Worm (Caenorhabditis elegans) whole organism, L4 larva: ENCODE results near the gene clec-196.
A peak's percentile ranks its signal among the peaks of the same experiment; 100 is the strongest.

Source experiments
- D1046.2 ChIP-seq: fragments of 200-800 bp; sonication (Bioruptor generic); IDR thresholded peaks from 2 replicates; pipeline ENCODE4 v1.3.6; 2022; ENCODE audit warnings: missing genetic modification characterization, missing compliant biosample characterization
- F37D6.2 ChIP-seq: sonication (generic microtip); optimal IDR thresholded peaks from 2 replicates; lab custom pipeline; 2016; ENCODE audit warnings: mild to moderate bottlenecking, missing genetic modification characterization, missing compliant biosample characterization
- F49E8.2 ChIP-seq: sonication (generic microtip); optimal IDR thresholded peaks from 2 replicates; lab custom pipeline; 2016; ENCODE audit warnings: missing compliant biosample characterization, mild to moderate bottlenecking, missing genetic modification characterization, borderline replicate concordance
- R02D3.7 ChIP-seq: fragments of 150-350 bp; sonication (generic microtip); optimal IDR thresholded peaks from 3 replicates; lab custom pipeline; 2014; ENCODE audit warnings: missing biosample characterization, missing genetic modification characterization
- T26A8.4 ChIP-seq: fragments of 200-800 bp; sonication (Bioruptor generic); IDR thresholded peaks from 2 replicates; pipeline ENCODE4 v1.3.6; 2022; ENCODE audit warnings: missing genetic modification characterization, missing compliant biosample characterization
- Y105C5A.15 ChIP-seq: fragments of 200-800 bp; sonication (Bioruptor generic); IDR thresholded peaks from 2 replicates; pipeline ENCODE4 v1.3.6; 2022; ENCODE audit warnings: missing genetic modification characterization, missing compliant biosample characterization
- aha-1 ChIP-seq: fragments of 150-350 bp; peaks from one replicate; lab custom pipeline; 2014; ENCODE audit warnings: missing biosample characterization, missing genetic modification characterization
- aly-2 ChIP-seq: sonication (generic microtip); optimal IDR thresholded peaks from 2 replicates; lab custom pipeline; 2018; ENCODE audit warnings: missing biosample characterization, missing genetic modification characterization
- arid-1 ChIP-seq: fragments of 200-800 bp; sonication (Bioruptor generic); conservative IDR thresholded peaks from 2 replicates; pipeline ENCODE4 v1.3.6; 2022; ENCODE audit warnings: missing genetic modification reagents, missing genetic modification characterization, missing compliant biosample characterization
- attf-4 ChIP-seq: sonication (generic microtip); optimal IDR thresholded peaks from 3 replicates; lab custom pipeline; 2017; ENCODE audit warnings: missing biosample characterization, missing genetic modification characterization
- ceh-20 ChIP-seq: fragments of 200-800 bp; sonication (Bioruptor generic); IDR thresholded peaks from 2 replicates; pipeline ENCODE4 v1.3.6; 2022; ENCODE audit warnings: missing genetic modification reagents, missing genetic modification characterization, missing compliant biosample characterization
- ceh-28 ChIP-seq: fragments of 150-350 bp; optimal IDR thresholded peaks from 2 replicates; lab custom pipeline; 2014; ENCODE audit warnings: missing biosample characterization, missing genetic modification reagents, missing genetic modification characterization
- ces-1 ChIP-seq: fragments of 150-350 bp; sonication (generic microtip); optimal IDR thresholded peaks from 4 replicates; lab custom pipeline; 2014; ENCODE audit warnings: missing biosample characterization, missing genetic modification reagents, missing genetic modification characterization
- ctbp-1 ChIP-seq: fragments of 200-800 bp; sonication (Bioruptor generic); IDR thresholded peaks from 2 replicates; pipeline ENCODE4 v1.3.6; 2022; ENCODE audit warnings: missing genetic modification reagents, missing genetic modification characterization, missing compliant biosample characterization
- daf-19 ChIP-seq: fragments of 200-800 bp; sonication (Bioruptor generic); conservative IDR thresholded peaks from 2 replicates; pipeline ENCODE4 v1.3.6; 2022; ENCODE audit warnings: missing genetic modification characterization, missing compliant biosample characterization
- duxl-1 ChIP-seq: sonication (generic microtip); optimal IDR thresholded peaks from 2 replicates; lab custom pipeline; 2016; ENCODE audit warnings: mild to moderate bottlenecking, missing genetic modification characterization, moderate library complexity, missing compliant biosample characterization; ENCODE audit not compliant: poor library complexity
- dve-1 ChIP-seq: sonication (generic microtip); optimal IDR thresholded peaks from 2 replicates; lab custom pipeline; 2017; ENCODE audit warnings: antibody characterized with exemption, mild to moderate bottlenecking, missing genetic modification characterization, missing compliant biosample characterization; ENCODE audit not compliant: insufficient read depth
- fos-1 ChIP-seq: fragments of 150-350 bp; optimal IDR thresholded peaks from 2 replicates; lab custom pipeline; 2014; ENCODE audit warnings: missing biosample characterization, missing genetic modification characterization
- gei-8 ChIP-seq: fragments of 200-800 bp; sonication (Bioruptor generic); optimal IDR thresholded peaks from 2 replicates; lab custom pipeline; 2018; ENCODE audit warnings: mild to moderate bottlenecking, missing genetic modification characterization, missing compliant biosample characterization
- hif-1 ChIP-seq, 2 experiments: sonication (generic microtip); optimal IDR thresholded peaks; 2 replicates each; lab custom pipeline; 2016 to 2017; ENCODE audit warnings: missing compliant biosample characterization in 2 of 2, missing genetic modification characterization in 2 of 2, missing genetic modification reagents in 2 of 2, missing genotype in 2 of 2, mild to moderate bottlenecking in 1 of 2
- hlh-30 ChIP-seq: sonication (generic microtip); optimal IDR thresholded peaks from 2 replicates; lab custom pipeline; 2017; ENCODE audit warnings: antibody characterized with exemption, mild to moderate bottlenecking, missing genetic modification characterization, missing compliant biosample characterization; ENCODE audit not compliant: insufficient read depth
- hmg-1.1 ChIP-seq: fragments of 200-800 bp; sonication (Bioruptor generic); IDR thresholded peaks from 2 replicates; pipeline ENCODE4 v1.3.6; 2022; ENCODE audit warnings: missing genetic modification reagents, missing genetic modification characterization, missing compliant biosample characterization
- jun-1 ChIP-seq: fragments of 150-350 bp; optimal IDR thresholded peaks from 2 replicates; lab custom pipeline; 2014; ENCODE audit warnings: missing biosample characterization, missing genetic modification reagents, missing genetic modification characterization
- lim-7 ChIP-seq: fragments of 200-800 bp; sonication (Bioruptor generic); IDR thresholded peaks from 2 replicates; pipeline ENCODE4 v1.3.6; 2022; ENCODE audit warnings: missing genetic modification characterization, missing compliant biosample characterization
- lin-1 ChIP-seq: fragments of 200-800 bp; sonication (Bioruptor generic); IDR thresholded peaks from 2 replicates; pipeline ENCODE4 v1.3.6; 2022; ENCODE audit warnings: missing genetic modification reagents, missing genetic modification characterization, missing compliant biosample characterization
- lin-13 ChIP-seq: fragments of 150-350 bp; optimal IDR thresholded peaks from 2 replicates; lab custom pipeline; 2014; ENCODE audit warnings: missing biosample characterization, missing genetic modification reagents, missing genetic modification characterization
- lin-39 ChIP-seq: fragments of 150-350 bp; optimal IDR thresholded peaks from 2 replicates; lab custom pipeline; 2014; ENCODE audit warnings: missing biosample characterization, missing genetic modification reagents, missing genetic modification characterization
- madf-9 ChIP-seq: fragments of 200-800 bp; sonication (Bioruptor generic); conservative IDR thresholded peaks from 2 replicates; pipeline ENCODE4 v1.3.6; 2022; ENCODE audit warnings: missing genetic modification reagents, missing genetic modification characterization, missing compliant biosample characterization
- mdl-1 ChIP-seq, 2 experiments: fragments of 150-350 bp in 1 of 2; sonication (generic microtip) in 1 of 2; optimal IDR thresholded peaks; 2 replicates each; lab custom pipeline; 2014 to 2017; ENCODE audit warnings: missing biosample characterization in 2 of 2, missing genetic modification characterization in 2 of 2
- mxl-2 ChIP-seq: fragments of 200-800 bp; sonication (Bioruptor generic); conservative IDR thresholded peaks from 2 replicates; pipeline ENCODE4 v1.3.6; 2022; ENCODE audit warnings: missing genetic modification reagents, missing genetic modification characterization, missing compliant biosample characterization
- nhr-102 ChIP-seq: sonication (generic microtip); optimal IDR thresholded peaks from 2 replicates; lab custom pipeline; 2016; ENCODE audit warnings: mild to moderate bottlenecking, missing genetic modification characterization, moderate library complexity, missing compliant biosample characterization
- nhr-41 ChIP-seq: fragments of 200-800 bp; sonication (Bioruptor generic); IDR thresholded peaks from 2 replicates; pipeline ENCODE4 v1.3.6; 2022; ENCODE audit warnings: missing genetic modification reagents, missing genetic modification characterization, missing compliant biosample characterization
- nhr-42 ChIP-seq: fragments of 200-800 bp; sonication (Bioruptor generic); IDR thresholded peaks from 2 replicates; pipeline ENCODE4 v1.3.6; 2022; ENCODE audit warnings: missing genetic modification characterization, missing compliant biosample characterization
- nhr-76 ChIP-seq: fragments of 150-350 bp; optimal IDR thresholded peaks from 2 replicates; lab custom pipeline; 2014; ENCODE audit warnings: missing biosample characterization, missing genetic modification characterization
- nhr-77 ChIP-seq: fragments of 150-350 bp; optimal IDR thresholded peaks from 2 replicates; lab custom pipeline; 2014; ENCODE audit warnings: missing biosample characterization, missing genetic modification characterization
- pha-4 ChIP-seq, 2 experiments: fragments of 150-350 bp in 1 of 2; fragments of 200-800 bp in 1 of 2; sonication (Bioruptor generic) in 1 of 2; IDR thresholded peaks in 1 of 2; optimal IDR thresholded peaks in 1 of 2; 2 replicates each; pipeline versions ENCODE4 v1.3.6 to Lab custom; 2014 to 2022; ENCODE audit warnings: missing genetic modification characterization in 2 of 2, missing genetic modification reagents in 2 of 2, missing biosample characterization in 1 of 2, missing compliant biosample characterization in 1 of 2
- php-3 ChIP-seq: fragments of 200-800 bp; sonication (Bioruptor generic); IDR thresholded peaks from 2 replicates; pipeline ENCODE4 v1.3.6; 2022; ENCODE audit warnings: missing genetic modification reagents, missing genetic modification characterization, missing compliant biosample characterization
- rbr-2 ChIP-seq: sonication (generic microtip); optimal IDR thresholded peaks from 2 replicates; lab custom pipeline; 2016; ENCODE audit warnings: missing genotype, missing genetic modification characterization, missing compliant biosample characterization
- saeg-2 ChIP-seq: fragments of 200-800 bp; sonication (Bioruptor generic); IDR thresholded peaks from 2 replicates; pipeline ENCODE4 v1.3.6; 2022; ENCODE audit warnings: missing genetic modification reagents, missing genetic modification characterization, missing compliant biosample characterization
- set-16 ChIP-seq: fragments of 200-800 bp; sonication (Bioruptor generic); IDR thresholded peaks from 2 replicates; pipeline ENCODE4 v1.3.6; 2022; ENCODE audit warnings: missing genetic modification reagents, missing genetic modification characterization, missing compliant biosample characterization
- snpc-1.2 ChIP-seq: fragments of 200-800 bp; sonication (Bioruptor generic); IDR thresholded peaks from 2 replicates; pipeline ENCODE4 v1.3.6; 2022; ENCODE audit warnings: missing genetic modification reagents, missing genetic modification characterization, missing compliant biosample characterization
- spr-1 ChIP-seq: sonication (generic microtip); optimal IDR thresholded peaks from 2 replicates; lab custom pipeline; 2016; ENCODE audit warnings: mild to moderate bottlenecking, missing genetic modification characterization, missing compliant biosample characterization
- spr-3 ChIP-seq: fragments of 200-800 bp; sonication (Bioruptor generic); optimal IDR thresholded peaks from 2 replicates; lab custom pipeline; 2018; ENCODE audit warnings: mild to moderate bottlenecking, missing genetic modification characterization, missing compliant biosample characterization
- tag-97 ChIP-seq: fragments of 200-800 bp; sonication (Bioruptor generic); IDR thresholded peaks from 2 replicates; pipeline ENCODE4 v1.3.6; 2022; ENCODE audit warnings: missing genetic modification characterization, missing compliant biosample characterization
- unc-130 ChIP-seq: sonication (generic microtip); optimal IDR thresholded peaks from 2 replicates; lab custom pipeline; 2016; ENCODE audit warnings: missing genetic modification reagents, missing genetic modification characterization, missing compliant biosample characterization
- unc-62 ChIP-seq, 3 experiments: fragments of 150-350 bp in 1 of 3; sonication (generic microtip); optimal IDR thresholded peaks in 2 of 3; peaks in 1 of 3; 1 replicate in 1 of 3; 2 replicates in 2 of 3; lab custom pipeline; 2014 to 2017; ENCODE audit warnings: missing biosample characterization in 3 of 3, missing genetic modification characterization in 3 of 3, missing genetic modification reagents in 3 of 3, missing genotype in 1 of 3
- zag-1 ChIP-seq: fragments of 150-350 bp; optimal IDR thresholded peaks from 2 replicates; lab custom pipeline; 2014; ENCODE audit warnings: missing biosample characterization, missing genetic modification characterization
- zfp-2 ChIP-seq: sonication (generic microtip); optimal IDR thresholded peaks from 2 replicates; lab custom pipeline; 2016; ENCODE audit warnings: mild to moderate bottlenecking, missing genetic modification characterization, missing compliant biosample characterization
- ztf-11 ChIP-seq: fragments of 150-350 bp; optimal IDR thresholded peaks from 2 replicates; lab custom pipeline; 2014; ENCODE audit warnings: missing biosample characterization, missing genetic modification characterization

The clec-196 gene

DNA sequence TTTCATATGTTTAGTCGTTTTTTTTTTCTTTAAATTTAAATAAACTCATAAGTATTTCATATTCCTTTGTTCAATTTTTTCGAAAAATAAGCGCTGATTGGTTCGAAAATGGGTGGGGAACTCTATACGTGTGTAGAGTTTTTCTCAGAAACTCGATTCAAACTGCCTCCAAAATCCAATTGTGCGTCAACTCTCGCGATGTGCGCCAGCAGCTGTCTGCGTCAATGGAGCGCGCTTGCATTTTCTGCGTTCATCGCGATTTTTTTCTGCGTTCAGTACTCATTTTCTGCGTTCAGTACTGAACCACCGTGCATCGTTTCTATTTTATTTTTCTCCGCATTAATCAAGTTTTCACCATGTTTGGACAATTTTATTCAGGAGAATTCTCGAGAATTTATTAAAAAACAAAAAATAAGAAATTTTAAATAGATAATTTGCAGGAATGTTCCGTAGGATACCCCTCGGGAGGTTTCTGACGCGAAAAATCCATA lies 27.0 kb upstream of the clec-196 start, which contains the start of gene eelo-2 (continued):
- TF ChIP-seq dve-1 (tag; lab: Kevin White, UChicago) (peak; percentile 99), zag-1 (tag; lab: Kevin White, UChicago) (peak; percentile 86), nhr-77 (tag; lab: Kevin White, UChicago) (peak; percentile 98), ctbp-1 (peak; percentile 92), R02D3.7 (no peak), nhr-76 (tag; lab: Kevin White, UChicago) (peak; percentile 75), nhr-41 (GFP tag; lab: Robert Waterston, UW) (peak; percentile 90), mdl-1 (tag; optimal IDR thresholded peaks at IDR 0.05; lab: Kevin White, UChicago) (peak in 1 of 2 experiments; percentile 79), attf-4 (tag; lab: Kevin White, UChicago) (no peak), arid-1 (peak; percentile 97), jun-1 (peak; percentile 94), F49E8.2 (peak; percentile 96), zfp-2 (peak; percentile 84), fos-1 (tag; lab: Kevin White, UChicago) (peak; percentile 68), spr-3 (GFP tag; lab: Kevin White, UChicago) (peak; percentile 96), snpc-1.2 (GFP tag; lab: Robert Waterston, UW) (peak; percentile 99), daf-19 (peak; percentile 85; the same call in 1 of the 2 replicates), lim-7 (no peak), mxl-2 (GFP tag; lab: Robert Waterston, UW) (peak; percentile 86), saeg-2 (peak; percentile 94), set-16 (peak; percentile 68), unc-130 (peak; percentile 93), lin-1 (peak; percentile 97), aly-2 (no peak), hif-1 (tag; optimal IDR thresholded peaks at IDR 0.05; lab: Kevin White, UChicago) (peak; percentile 74 to 91), nhr-102 (tag; lab: Kevin White, UChicago) (peak; percentile 98), hmg-1.1 (peak; percentile 97), D1046.2 (peak; percentile 89), Y105C5A.15 (GFP tag; lab: Robert Waterston, UW) (0 out of 2 replicates have a peak, but pooled peaks have one; percentile 19), duxl-1 (peak; percentile 96), ces-1 (GFP tag; lab: Kevin White, UChicago) (peak; percentile 34), rbr-2 (peak; percentile 98), ceh-20 (GFP tag; lab: Robert Waterston, UW) (peak; percentile 96), madf-9 (GFP tag; lab: Robert Waterston, UW) (peak; percentile 92), ceh-28 (no peak), nhr-42 (GFP tag; lab: Robert Waterston, UW) (peak; percentile 96), spr-1 (tag; lab: Kevin White, UChicago) (peak; percentile 96), tag-97 (GFP tag; lab: Robert Waterston, UW) (no peak), hlh-30 (tag; lab: Kevin White, UChicago) (peak; percentile 93), unc-62 (GFP tag; optimal IDR thresholded peaks at IDR 0.05 in 1 of 2; lab: Kevin White, UChicago) (peak in 1 of 2 experiments; percentile 99), unc-62 (tag; optimal IDR thresholded peaks at IDR 0.05; lab: Kevin White, UChicago) (no peak), T26A8.4 (GFP tag; lab: Robert Waterston, UW) (peak; percentile 98), pha-4 (GFP tag; IDR thresholded peaks at IDR 0.05; lab: Robert Waterston, UW) (peak; percentile 95), pha-4 (tag; optimal IDR thresholded peaks at IDR 0.05; lab: Kevin White, UChicago) (peak; percentile 6), php-3 (GFP tag; lab: Robert Waterston, UW) (peak; percentile 89), lin-39 (tag; lab: Kevin White, UChicago) (peak; percentile 52), ztf-11 (tag; lab: Kevin White, UChicago) (no peak), lin-13 (GFP tag; lab: Kevin White, UChicago) (peak; percentile 97), gei-8 (GFP tag; lab: Kevin White, UChicago) (no peak), F37D6.2 (peak; percentile 96), aha-1 (peak; percentile 99)
